Worm (Caenorhabditis elegans) whole organism, midembryonic: ENCODE results near the gene eif-1.A.
A peak's percentile ranks its signal among the peaks of the same experiment; 100 is the strongest.

Source experiments
- T22C8.4 ChIP-seq: fragments of 200-800 bp; sonication (Bioruptor generic); IDR thresholded peaks from 2 replicates; pipeline ENCODE4 v1.3.6; 2022; ENCODE audit warnings: missing genetic modification characterization, missing compliant biosample characterization
- cog-1 ChIP-seq: sonication (generic microtip); optimal IDR thresholded peaks from 2 replicates; lab custom pipeline; 2016; ENCODE audit warnings: missing genetic modification characterization, missing compliant biosample characterization
- flt-1 ChIP-seq: fragments of 200-800 bp; sonication (Bioruptor generic); IDR thresholded peaks from 2 replicates; pipeline ENCODE4 v1.3.6; 2022; ENCODE audit warnings: missing genetic modification characterization, missing compliant biosample characterization
- klf-2 ChIP-seq: fragments of 200-800 bp; sonication (Bioruptor generic); conservative IDR thresholded peaks from 2 replicates; pipeline ENCODE4 v1.3.6; 2022; ENCODE audit warnings: missing genetic modification reagents, missing genetic modification characterization, missing compliant biosample characterization
- med-1 ChIP-seq: sonication (generic microtip); optimal IDR thresholded peaks from 2 replicates; lab custom pipeline; 2017; ENCODE audit warnings: missing genetic modification characterization, mild to moderate bottlenecking, missing compliant biosample characterization, antibody characterized with exemption, missing genetic modification reagents; ENCODE audit not compliant: insufficient read depth
- ref-1 ChIP-seq: fragments of 200-800 bp; sonication (Bioruptor generic); conservative IDR thresholded peaks from 2 replicates; pipeline ENCODE4 v1.3.6; 2022; ENCODE audit warnings: missing genetic modification reagents, missing genetic modification characterization, missing compliant biosample characterization
- tab-1 ChIP-seq: fragments of 200-800 bp; sonication (Bioruptor generic); IDR thresholded peaks from 2 replicates; pipeline ENCODE4 v1.3.6; 2022; ENCODE audit warnings: missing genetic modification characterization, missing compliant biosample characterization
- ztf-23 ChIP-seq: fragments of 200-800 bp; sonication (Bioruptor generic); IDR thresholded peaks from 2 replicates; pipeline ENCODE4 v1.3.6; 2022; ENCODE audit warnings: missing genetic modification reagents, missing genetic modification characterization, missing compliant biosample characterization
- ztf-29 ChIP-seq: fragments of 200-800 bp; sonication (Bioruptor generic); IDR thresholded peaks from 2 replicates; pipeline ENCODE4 v1.3.6; 2022; ENCODE audit warnings: missing genetic modification reagents, missing genetic modification characterization, missing compliant biosample characterization

The eif-1.A gene

ce11 chrIV:4795111-4795510 lies 15.6 kb upstream of the eif-1.A start:
- TF ChIP-seq cog-1 (tag; lab: Kevin White, UChicago): no peak

- TF ChIP-seq ref-1 (GFP tag; lab: Robert Waterston, UW) (no peak), ztf-23 (GFP tag; lab: Robert Waterston, UW) (no peak), ztf-29 (no peak), T22C8.4 (GFP tag; lab: Robert Waterston, UW) (peak; percentile 85)
Measured at ce11 chrIV:4799114-4799513, 11.6 kb upstream of the eif-1.A start, which contains the start of gene eor-1. TSS of gene eor-1 (minus strand) at chrIV:4799178.

ce11 chrIV:4802494-4802893 lies 8.2 kb upstream of the eif-1.A start, which contains the start of gene dpf-7:
TSS of gene dpf-7 (minus strand) at chrIV:4802594.
- TF ChIP-seq cog-1 (tag; lab: Kevin White, UChicago) (no peak), tab-1 (GFP tag; lab: Robert Waterston, UW) (no peak), flt-1 (GFP tag; lab: Robert Waterston, UW) (no peak), ztf-23 (GFP tag; lab: Robert Waterston, UW) (no peak), ref-1 (GFP tag; lab: Robert Waterston, UW) (no peak), ztf-29 (no peak), T22C8.4 (GFP tag; lab: Robert Waterston, UW) (no peak), klf-2 (no peak), med-1 (GFP tag; lab: Kevin White, UChicago) (no peak)

- TF ChIP-seq ref-1 (GFP tag; lab: Robert Waterston, UW) (no peak), med-1 (GFP tag; lab: Kevin White, UChicago) (no peak), flt-1 (GFP tag; lab: Robert Waterston, UW) (no peak), ztf-23 (GFP tag; lab: Robert Waterston, UW) (no peak), cog-1 (tag; lab: Kevin White, UChicago) (no peak), T22C8.4 (GFP tag; lab: Robert Waterston, UW) (no peak)
Measured at ce11 chrIV:4806486-4806885, 4.2 kb upstream of the eif-1.A start, which contains the start of gene dpf-5. TSS of gene dpf-5 (minus strand) at chrIV:4806586.

- TF ChIP-seq ztf-23 (GFP tag; lab: Robert Waterston, UW) (no peak), med-1 (GFP tag; lab: Kevin White, UChicago) (no peak), tab-1 (GFP tag; lab: Robert Waterston, UW) (no peak), flt-1 (GFP tag; lab: Robert Waterston, UW) (no peak), ref-1 (GFP tag; lab: Robert Waterston, UW) (no peak), ztf-29 (no peak), T22C8.4 (GFP tag; lab: Robert Waterston, UW) (no peak), klf-2 (no peak), cog-1 (tag; lab: Kevin White, UChicago) (no peak)
Measured at ce11 chrIV:4807219-4807618, 3.5 kb upstream of the eif-1.A start, which contains the start of gene H06H21.11. TSS of gene H06H21.11 (minus strand) at chrIV:4807319.

- TF ChIP-seq ref-1 (GFP tag; lab: Robert Waterston, UW) (no peak), ztf-23 (GFP tag; lab: Robert Waterston, UW) (no peak), med-1 (GFP tag; lab: Kevin White, UChicago) (no peak), cog-1 (tag; lab: Kevin White, UChicago) (no peak), tab-1 (GFP tag; lab: Robert Waterston, UW) (no peak), klf-2 (no peak), ztf-29 (no peak), T22C8.4 (GFP tag; lab: Robert Waterston, UW) (no peak), flt-1 (GFP tag; lab: Robert Waterston, UW) (no peak)
Measured at ce11 chrIV:4809397-4809796, 1.3 kb upstream of the eif-1.A start, which contains the start of gene ubxn-6. TSS of gene ubxn-6 (minus strand) at chrIV:4809497.

ce11 chrIV:4809813-4810212 lies 921 bp upstream of the eif-1.A start, which contains the start of gene H06H21.37:
TSS of gene H06H21.37 (minus strand) at chrIV:4809974.
- no peak for TF ChIP-seq flt-1 (GFP tag; lab: Robert Waterston, UW)
- no peak for TF ChIP-seq ztf-23 (GFP tag; lab: Robert Waterston, UW)
- no peak for TF ChIP-seq klf-2
- no peak for TF ChIP-seq cog-1 (tag; lab: Kevin White, UChicago)
- TF ChIP-seq T22C8.4 (GFP tag; lab: Robert Waterston, UW): no peak
- no peak for TF ChIP-seq med-1 (GFP tag; lab: Kevin White, UChicago)
- TF ChIP-seq ref-1 (GFP tag; lab: Robert Waterston, UW): no peak
- TF ChIP-seq ztf-29: no peak
- TF ChIP-seq tab-1 (GFP tag; lab: Robert Waterston, UW): no peak

ce11 chrIV:4811863-4812262 lies 1.1 kb downstream of the eif-1.A start, which contains the start of gene srw-95:
TSS of gene srw-95 (plus strand) at chrIV:4812075.
- TF ChIP-seq flt-1 (GFP tag; lab: Robert Waterston, UW): no peak
- TF ChIP-seq ztf-29: no peak
- TF ChIP-seq T22C8.4 (GFP tag; lab: Robert Waterston, UW): no peak
- no peak for TF ChIP-seq ztf-23 (GFP tag; lab: Robert Waterston, UW)
- TF ChIP-seq ref-1 (GFP tag; lab: Robert Waterston, UW): no peak
- TF ChIP-seq tab-1 (GFP tag; lab: Robert Waterston, UW): no peak
- TF ChIP-seq med-1 (GFP tag; lab: Kevin White, UChicago): no peak
- no peak for TF ChIP-seq cog-1 (tag; lab: Kevin White, UChicago)
- no peak for TF ChIP-seq klf-2

ce11 chrIV:4814185-4814584 lies 3.5 kb downstream of the eif-1.A start, which contains the start of gene srw-94:
TSS of gene srw-94 (plus strand) at chrIV:4814485.
- TF ChIP-seq T22C8.4 (GFP tag; lab: Robert Waterston, UW): no peak
- no peak for TF ChIP-seq klf-2
- TF ChIP-seq ztf-29: no peak
- no peak for TF ChIP-seq tab-1 (GFP tag; lab: Robert Waterston, UW)
- TF ChIP-seq cog-1 (tag; lab: Kevin White, UChicago): no peak
- no peak for TF ChIP-seq med-1 (GFP tag; lab: Kevin White, UChicago)
- no peak for TF ChIP-seq ztf-23 (GFP tag; lab: Robert Waterston, UW)
- TF ChIP-seq ref-1 (GFP tag; lab: Robert Waterston, UW): no peak
- no peak for TF ChIP-seq flt-1 (GFP tag; lab: Robert Waterston, UW)
